Fruit fly (Drosophila melanogaster): ENCODE results near the gene Osbp.

The Osbp gene

dm6 chr3R:24947332-24947731 lies 9.3 kb upstream of the Osbp start, which contains the start of gene mah:
Gene mah (plus strand): TSS chr3R:24947632.
- TF ChIP-seq usp (GFP tag; optimal IDR thresholded peaks at IDR 0.05) (no peak), psq (optimal IDR thresholded peaks at IDR 0.05) (no peak), pan (optimal IDR thresholded peaks at IDR 0.05) (no peak), Dll (optimal IDR thresholded peaks at IDR 0.05) (no peak), CG8478 (optimal IDR thresholded peaks at IDR 0.05) (no peak), EcR (GFP tag; optimal IDR thresholded peaks at IDR 0.05) (no peak)

dm6 chr3R:24944920-24945853 lies 7.2 kb upstream of the Osbp start, which contains the start of the genes ssh and Nmnat:
Gene ssh (minus strand): TSS chr3R:24944956.
Gene Nmnat (plus strand): TSS chr3R:24945237.
- TF ChIP-seq EcR (GFP tag; optimal IDR thresholded peaks at IDR 0.05), result no peak
- no peak for TF ChIP-seq Dll (optimal IDR thresholded peaks at IDR 0.05)
- TF ChIP-seq pan (optimal IDR thresholded peaks at IDR 0.05), result no peak
- no peak for TF ChIP-seq usp (GFP tag; optimal IDR thresholded peaks at IDR 0.05)
- TF ChIP-seq psq (optimal IDR thresholded peaks at IDR 0.05), result no peak
- no peak for TF ChIP-seq CG8478 (optimal IDR thresholded peaks at IDR 0.05)

dm6 chr3R:24935758-24936157 lies 2.3 kb downstream of the Osbp start:
- TF ChIP-seq Dll (optimal IDR thresholded peaks at IDR 0.05) (no peak), psq (optimal IDR thresholded peaks at IDR 0.05) (no peak)

dm6 chr3R:24934542-24934941 lies 3.5 kb downstream of the Osbp start:
- TF ChIP-seq CG8478 (optimal IDR thresholded peaks at IDR 0.05) (no peak), pan (optimal IDR thresholded peaks at IDR 0.05) (no peak)

dm6 chr3R:24931856-24932255 lies 6.2 kb downstream of the Osbp start, which contains the start of gene CG11771:
Gene CG11771 (plus strand): TSS chr3R:24932010.
- TF ChIP-seq psq (optimal IDR thresholded peaks at IDR 0.05) (no peak), CG8478 (optimal IDR thresholded peaks at IDR 0.05) (no peak), usp (GFP tag; optimal IDR thresholded peaks at IDR 0.05) (no peak), pan (optimal IDR thresholded peaks at IDR 0.05) (no peak)

dm6 chr3R:24926752-24927320 lies 11.2 kb downstream of the Osbp start:
- TF ChIP-seq usp (GFP tag; optimal IDR thresholded peaks at IDR 0.05) (no peak), CG8478 (optimal IDR thresholded peaks at IDR 0.05) (no peak), EcR (GFP tag; optimal IDR thresholded peaks at IDR 0.05) (no peak), psq (optimal IDR thresholded peaks at IDR 0.05) (no peak), pan (optimal IDR thresholded peaks at IDR 0.05) (no peak), Dll (optimal IDR thresholded peaks at IDR 0.05) (no peak)

- no peak for TF ChIP-seq pan (optimal IDR thresholded peaks at IDR 0.05)
- no peak for TF ChIP-seq Dll (optimal IDR thresholded peaks at IDR 0.05)
- TF ChIP-seq CG8478 (optimal IDR thresholded peaks at IDR 0.05), result no peak
- TF ChIP-seq usp (GFP tag; optimal IDR thresholded peaks at IDR 0.05), result no peak
- TF ChIP-seq psq (optimal IDR thresholded peaks at IDR 0.05), result no peak
- no peak for TF ChIP-seq EcR (GFP tag; optimal IDR thresholded peaks at IDR 0.05)
Observed at dm6 chr3R:24924916-24925315, 13.1 kb downstream of the Osbp start, which contains the start of gene Trf4-2. Gene Trf4-2 (plus strand): TSS chr3R:24925216.

- TF ChIP-seq psq (optimal IDR thresholded peaks at IDR 0.05) (no peak), CG8478 (optimal IDR thresholded peaks at IDR 0.05) (no peak), EcR (GFP tag; optimal IDR thresholded peaks at IDR 0.05) (no peak), Dll (optimal IDR thresholded peaks at IDR 0.05) (no peak), usp (GFP tag; optimal IDR thresholded peaks at IDR 0.05) (no peak), pan (optimal IDR thresholded peaks at IDR 0.05) (no peak)
Observed at dm6 chr3R:24922270-24922669, 15.8 kb downstream of the Osbp start, which contains the start of gene Mink. Gene Mink (plus strand): TSS chr3R:24922473.

- TF ChIP-seq psq (optimal IDR thresholded peaks at IDR 0.05) (no peak), CG8478 (optimal IDR thresholded peaks at IDR 0.05) (no peak), Dll (optimal IDR thresholded peaks at IDR 0.05) (no peak), pan (optimal IDR thresholded peaks at IDR 0.05) (no peak), EcR (GFP tag; optimal IDR thresholded peaks at IDR 0.05) (no peak), usp (GFP tag; optimal IDR thresholded peaks at IDR 0.05) (no peak)
Observed at dm6 chr3R:24917814-24918636, 20.0 kb downstream of the Osbp start, which contains the start of the genes PIG-S, sud1 and CG11168. Gene PIG-S (minus strand): TSS chr3R:24917864. Gene sud1 (minus strand): TSS chr3R:24917864. Gene CG11168 (plus strand): TSS chr3R:24918106.

dm6 chr3R:24914864-24915263 lies 23.2 kb downstream of the Osbp start:
- no peak for TF ChIP-seq pan (optimal IDR thresholded peaks at IDR 0.05)
- TF ChIP-seq usp (GFP tag; optimal IDR thresholded peaks at IDR 0.05), result no peak
- no peak for TF ChIP-seq EcR (GFP tag; optimal IDR thresholded peaks at IDR 0.05)
- TF ChIP-seq Dll (optimal IDR thresholded peaks at IDR 0.05), result no peak
- TF ChIP-seq psq (optimal IDR thresholded peaks at IDR 0.05), result no peak
- no peak for TF ChIP-seq CG8478 (optimal IDR thresholded peaks at IDR 0.05)

dm6 chr3R:24910097-24910496 lies 27.9 kb downstream of the Osbp start:
- TF ChIP-seq CG8478 (optimal IDR thresholded peaks at IDR 0.05) (no peak), usp (GFP tag; optimal IDR thresholded peaks at IDR 0.05) (no peak), psq (optimal IDR thresholded peaks at IDR 0.05) (no peak), EcR (GFP tag; optimal IDR thresholded peaks at IDR 0.05) (no peak), pan (optimal IDR thresholded peaks at IDR 0.05) (no peak)
